ENCODE assay signal across 1 fruit fly cellular context in genomic region chrX:13127973-13128749, dm6.
A peak's percentile ranks its signal among the peaks of the same experiment; 100 is the strongest.
TF ChIP-seq lines count a peak whose summit lies in the region.

No protein-coding gene starts in this region.

TF ChIP-seq in whole organism, embryonic, 481 proteins besides CTCF, POLR2A, EP300 and RAD21 (continued from another document):
- TF ChIP-seq jumu (GFP tag; optimal IDR thresholded peaks at IDR 0.05; lab: Kevin White, UChicago) (peak; percentile 40), shn (GFP tag; optimal IDR thresholded peaks at IDR 0.05; lab: Kevin White, UChicago) (peak; percentile 41), gem (tag; optimal IDR thresholded peaks at IDR 0.05; lab: Kevin White, UChicago) (peak; percentile 52), CG6254 (GFP tag; optimal IDR thresholded peaks at IDR 0.05; lab: Kevin White, UChicago) (no peak), CG9437 (GFP tag; optimal IDR thresholded peaks at IDR 0.05; lab: Kevin White, UChicago) (no peak), stwl (tag; optimal IDR thresholded peaks at IDR 0.05; lab: Kevin White, UChicago) (peak; percentile 22), NfI (GFP tag; optimal IDR thresholded peaks at IDR 0.05; lab: Kevin White, UChicago) (no peak), pb (GFP tag; optimal IDR thresholded peaks at IDR 0.05; lab: Kevin White, UChicago) (peak; percentile 35), CG10462 (GFP tag; optimal IDR thresholded peaks at IDR 0.05; lab: Kevin White, UChicago) (no peak), CG17359 (tag; optimal IDR thresholded peaks at IDR 0.05; lab: Kevin White, UChicago) (peak; percentile 33), unpg (GFP tag; optimal IDR thresholded peaks at IDR 0.05; lab: Kevin White, UChicago) (peak; percentile 28), CG4820 (GFP tag; optimal IDR thresholded peaks at IDR 0.05; lab: Kevin White, UChicago) (no peak), CG12104 (GFP tag; optimal IDR thresholded peaks at IDR 0.05; lab: Kevin White, UChicago) (no peak), Lim3 (GFP tag; IDR thresholded peaks at IDR 0.05; lab: Robert Waterston, UW) (no peak), trh (GFP tag; optimal IDR thresholded peaks at IDR 0.05; lab: Kevin White, UChicago) (no peak), so (GFP tag; IDR thresholded peaks at IDR 0.05; lab: Robert Waterston, UW) (no peak; the same call in 2 of the 3 replicates), Meics (GFP tag; optimal IDR thresholded peaks at IDR 0.05; lab: Kevin White, UChicago) (no peak), Fer2 (tag; optimal IDR thresholded peaks at IDR 0.05; lab: Kevin White, UChicago) (no peak), CG15073 (GFP tag; optimal IDR thresholded peaks at IDR 0.05; lab: Kevin White, UChicago) (no peak)
